Worm (Caenorhabditis elegans) whole organism, L4/young adult: Measurements from ENCODE around the gene T26C11.9.

Experiments used
- dao-5 ChIP-seq: sonication (generic microtip); optimal IDR thresholded peaks from 2 replicates; lab custom pipeline; 2016; ENCODE audit warnings: missing genotype, missing genetic modification characterization, moderate library complexity, missing compliant biosample characterization
- him-1 ChIP-seq: sonication (generic microtip); optimal IDR thresholded peaks from 2 replicates; lab custom pipeline; 2016; ENCODE audit warnings: missing genotype, missing genetic modification reagents, missing genetic modification characterization, missing compliant biosample characterization

- no peak for TF ChIP-seq dao-5 (tag; lab: Kevin White, UChicago)
- no peak for TF ChIP-seq him-1
Observed at ce11 chrX:1845493-1845892, 8.2 kb downstream of the T26C11.9 start, which contains the start of gene T26C11.4.
